Fruit fly (Drosophila melanogaster) whole organism, prepupa: ENCODE results near the gene sky.

Experiments used
- Blimp-1 ChIP-seq: fragments of 200-800 bp; sonication (Bioruptor generic); optimal IDR thresholded peaks from 3 replicates; lab custom pipeline; 2017; ENCODE audit warnings: missing biosample characterization, missing genetic modification characterization, mild to moderate bottlenecking, moderate library complexity, missing genetic modification reagents
- CG11762 ChIP-seq: fragments of 200-800 bp; sonication (Bioruptor generic); optimal IDR thresholded peaks from 3 replicates; lab custom pipeline; 2016; ENCODE audit warnings: missing biosample characterization, missing genetic modification characterization; ENCODE audit not compliant: insufficient read depth
- CG31627 ChIP-seq: fragments of 200-800 bp; sonication (Bioruptor generic); optimal IDR thresholded peaks from 3 replicates; lab custom pipeline; 2016; ENCODE audit warnings: missing biosample characterization, missing genetic modification characterization
- CG4318 ChIP-seq: fragments of 200-800 bp; sonication (Bioruptor generic); optimal IDR thresholded peaks from 3 replicates; lab custom pipeline; 2017; ENCODE audit warnings: missing biosample characterization, mild to moderate bottlenecking, missing genetic modification characterization
- CG6792 ChIP-seq: fragments of 200-800 bp; sonication (Bioruptor generic); optimal IDR thresholded peaks from 3 replicates; lab custom pipeline; 2016; ENCODE audit warnings: missing biosample characterization, missing genetic modification characterization
- CG6854 ChIP-seq: fragments of 200-800 bp; sonication (Bioruptor generic); optimal IDR thresholded peaks from 2 replicates; lab custom pipeline; 2017; ENCODE audit warnings: missing biosample characterization, mild to moderate bottlenecking, missing genetic modification characterization
- CG7368 ChIP-seq: fragments of 200-800 bp; sonication (Bioruptor generic); optimal IDR thresholded peaks from 3 replicates; lab custom pipeline; 2016; ENCODE audit warnings: missing biosample characterization, missing genetic modification characterization
- Eip75B ChIP-seq: fragments of 200-800 bp; sonication (Bioruptor generic); optimal IDR thresholded peaks from 3 replicates; lab custom pipeline; 2016; ENCODE audit warnings: missing biosample characterization, missing genetic modification characterization
- Eip93F ChIP-seq: fragments of 200-800 bp; sonication (Bioruptor generic); optimal IDR thresholded peaks from 2 replicates; lab custom pipeline; 2016; ENCODE audit warnings: missing biosample characterization, mild to moderate bottlenecking, missing genetic modification characterization
- Gug ChIP-seq: fragments of 200-800 bp; sonication (Bioruptor generic); IDR thresholded peaks from 2 replicates; pipeline ENCODE4 v1.3.6; 2022; ENCODE audit warnings: missing biosample characterization, missing genetic modification characterization
- Sox14 ChIP-seq: fragments of 200-800 bp; sonication (Bioruptor generic); optimal IDR thresholded peaks from 3 replicates; lab custom pipeline; 2016; ENCODE audit warnings: missing biosample characterization, missing genetic modification characterization
- cyc ChIP-seq: fragments of 200-800 bp; sonication (Bioruptor generic); optimal IDR thresholded peaks from 3 replicates; lab custom pipeline; 2016; ENCODE audit warnings: missing biosample characterization, missing genetic modification characterization
- pdm3 ChIP-seq: fragments of 200-800 bp; sonication (Bioruptor generic); optimal IDR thresholded peaks from 3 replicates; lab custom pipeline; 2016; ENCODE audit warnings: missing biosample characterization, missing genetic modification characterization
- spab ChIP-seq: fragments of 200-800 bp; sonication (Bioruptor generic); optimal IDR thresholded peaks from 2 replicates; lab custom pipeline; 2017; ENCODE audit warnings: missing biosample characterization, mild to moderate bottlenecking, missing genetic modification characterization, missing genetic modification reagents

DNA sequence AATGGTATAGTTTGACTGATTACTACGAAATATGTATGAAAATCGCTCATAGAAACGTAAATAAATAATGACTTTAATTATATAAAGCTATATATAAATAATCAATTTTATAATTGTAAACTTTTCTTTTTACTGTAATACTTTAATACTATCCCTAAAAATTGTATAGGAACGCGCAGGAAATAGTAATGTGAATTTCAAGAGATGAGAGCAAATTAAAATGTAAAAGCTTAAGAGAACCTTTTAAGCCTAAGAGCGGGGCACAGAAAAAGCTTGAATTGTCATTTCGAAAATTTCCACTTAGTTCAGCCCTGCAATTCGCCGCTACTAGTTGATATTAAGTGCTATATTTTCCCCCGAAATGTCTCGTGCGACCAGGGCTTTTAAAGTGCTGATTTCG is 89.4 kb downstream of the sky start, which contains the start of gene CG31673:
- TF ChIP-seq CG31627 (GFP tag; lab: Kevin White, UChicago) (no peak), CG6854 (GFP tag; lab: Kevin White, UChicago) (no peak), Eip93F (no peak), CG4318 (GFP tag; lab: Kevin White, UChicago) (no peak), Eip75B (no peak), spab (GFP tag; lab: Kevin White, UChicago) (no peak), CG6792 (GFP tag; lab: Kevin White, UChicago) (no peak), pdm3 (GFP tag; lab: Kevin White, UChicago) (no peak), Blimp-1 (no peak), CG7368 (no peak), cyc (GFP tag; lab: Kevin White, UChicago) (no peak), Gug (no peak), CG11762 (GFP tag; lab: Kevin White, UChicago) (no peak), Sox14 (no peak)
